Comparison of ENCODE assay signal across 5 fruit fly cellular contexts in genomic region chr3R:9928205-9929008, dm6.
TF ChIP-seq lines count a peak whose summit lies in the region.

No protein-coding gene starts in this region.

TF ChIP-seq in whole organism, adult, 20 proteins besides CTCF, POLR2A, EP300 and RAD21 (continued from another document):
- TF ChIP-seq cic (GFP tag; optimal IDR thresholded peaks at IDR 0.05; lab: Kevin White, UChicago): peak; percentile 90
TF ChIP-seq in whole organism, adult: peak in this region for 11.

TF ChIP-seq in whole organism, embryonic, 481 proteins besides CTCF, POLR2A, EP300 and RAD21 (continued from another document and continues in another):
- TF ChIP-seq lov (optimal IDR thresholded peaks at IDR 0.05; lab: Kevin White, UChicago) (no peak), lov (GFP tag; IDR thresholded peaks at IDR 0.05; lab: Robert Waterston, UW) (no peak), btn (GFP tag; optimal IDR thresholded peaks at IDR 0.05; lab: Kevin White, UChicago) (no peak), her (GFP tag; optimal IDR thresholded peaks at IDR 0.05; lab: Kevin White, UChicago) (no peak), p53 (GFP tag; optimal IDR thresholded peaks at IDR 0.05; lab: Kevin White, UChicago) (no peak), zfh1 (GFP tag; IDR thresholded peaks at IDR 0.05; lab: Robert Waterston, UW) (0 out of 3 replicates have a peak, but pooled peaks have one; percentile 19), Bgb (GFP tag; IDR thresholded peaks at IDR 0.05; lab: Robert Waterston, UW; ENCODE audit: partially characterized antibody) (no peak; the same call in 1 of the 2 replicates), ci (GFP tag; IDR thresholded peaks at IDR 0.05; lab: Robert Waterston, UW) (0 out of 3 replicates have a peak, but pooled peaks have one; percentile 7), CG1832 (GFP tag; optimal IDR thresholded peaks at IDR 0.05; lab: Kevin White, UChicago) (peak; percentile 70), so (GFP tag; IDR thresholded peaks at IDR 0.05; lab: Robert Waterston, UW) (peak; percentile 44; the same call in 1 of the 3 replicates), ranshi (GFP tag; IDR thresholded peaks at IDR 0.05; lab: Robert Waterston, UW) (no peak), CG8924 (tag; optimal IDR thresholded peaks at IDR 0.05; lab: Kevin White, UChicago) (no peak), zfh2 (GFP tag; optimal IDR thresholded peaks at IDR 0.05; lab: Kevin White, UChicago) (no peak), sd (tag; optimal IDR thresholded peaks at IDR 0.05; lab: Kevin White, UChicago) (peak; percentile 74), cad (GFP tag; optimal IDR thresholded peaks at IDR 0.05; lab: Kevin White, UChicago) (no peak), jing (GFP tag; optimal IDR thresholded peaks at IDR 0.05; lab: Kevin White, UChicago) (no peak), CG9876 (GFP tag; optimal IDR thresholded peaks at IDR 0.05; lab: Kevin White, UChicago) (no peak), Antp (GFP tag; optimal IDR thresholded peaks at IDR 0.05; lab: Kevin White, UChicago) (no peak), dan (GFP tag; IDR thresholded peaks at IDR 0.05; lab: Robert Waterston, UW) (no peak), trh (GFP tag; optimal IDR thresholded peaks at IDR 0.05; lab: Kevin White, UChicago) (no peak), repo (GFP tag; optimal IDR thresholded peaks at IDR 0.05; lab: Kevin White, UChicago) (no peak), abd-A (tag; optimal IDR thresholded peaks at IDR 0.05; lab: Kevin White, UChicago) (peak; percentile 79), z (GFP tag; IDR thresholded peaks at IDR 0.05; lab: Robert Waterston, UW) (0 out of 3 replicates have a peak, but pooled peaks have one; percentile 51), maf-S (GFP tag; optimal IDR thresholded peaks at IDR 0.05; lab: Kevin White, UChicago) (no peak), gt (GFP tag; IDR thresholded peaks at IDR 0.05; lab: Robert Waterston, UW) (no peak), aop (GFP tag; IDR thresholded peaks at IDR 0.05; lab: Robert Waterston, UW) (no peak), CG6791 (GFP tag; IDR thresholded peaks at IDR 0.05; lab: Robert Waterston, UW; ENCODE audit: partially characterized antibody) (no peak), CG5953 (GFP tag; IDR thresholded peaks at IDR 0.05; lab: Robert Waterston, UW) (no peak), danr (GFP tag; IDR thresholded peaks at IDR 0.05; lab: Robert Waterston, UW) (no peak), Optix (GFP tag; IDR thresholded peaks at IDR 0.05; lab: Robert Waterston, UW) (no peak), CG2116 (GFP tag; optimal IDR thresholded peaks at IDR 0.05; lab: Kevin White, UChicago) (no peak), CG6813 (GFP tag; optimal IDR thresholded peaks at IDR 0.05; lab: Kevin White, UChicago) (no peak), CG1602 (GFP tag; optimal IDR thresholded peaks at IDR 0.05; lab: Kevin White, UChicago) (no peak)

TF ChIP-seq in whole organism, prepupa, 60 proteins besides CTCF, POLR2A, EP300 and RAD21 (continued from another document and continues in another):
- TF ChIP-seq ss (GFP tag; optimal IDR thresholded peaks at IDR 0.05; lab: Kevin White, UChicago) (peak; percentile 64 to 69), CG32006 (GFP tag; optimal IDR thresholded peaks at IDR 0.05; lab: Kevin White, UChicago) (peak; percentile 21), Met (GFP tag; optimal IDR thresholded peaks at IDR 0.05; lab: Kevin White, UChicago) (peak; percentile 46), fd85E (GFP tag; optimal IDR thresholded peaks at IDR 0.05; lab: Kevin White, UChicago) (no peak), CG16779 (tag; optimal IDR thresholded peaks at IDR 0.05; lab: Kevin White, UChicago) (peak; percentile 44), lz (GFP tag; optimal IDR thresholded peaks at IDR 0.05; lab: Kevin White, UChicago) (no peak), spab (GFP tag; optimal IDR thresholded peaks at IDR 0.05; lab: Kevin White, UChicago) (no peak), Gug (GFP tag; IDR thresholded peaks at IDR 0.05; lab: Robert Waterston, UW) (no peak), fd59A (GFP tag; optimal IDR thresholded peaks at IDR 0.05; lab: Kevin White, UChicago) (no peak), CG6163 (GFP tag; IDR thresholded peaks at IDR 0.05; lab: Robert Waterston, UW) (0 out of 3 replicates have a peak, but pooled peaks have one; percentile 66), Lpt (GFP tag; optimal IDR thresholded peaks at IDR 0.05; lab: Kevin White, UChicago) (peak; percentile 22), CG6792 (GFP tag; optimal IDR thresholded peaks at IDR 0.05; lab: Kevin White, UChicago) (peak; percentile 10), dsx (GFP tag; optimal IDR thresholded peaks at IDR 0.05; lab: Kevin White, UChicago; ENCODE audit: poor library complexity, severe bottlenecking) (peak; percentile 84), CG10631 (GFP tag; optimal IDR thresholded peaks at IDR 0.05; lab: Kevin White, UChicago) (no peak), Eip93F (GFP tag; optimal IDR thresholded peaks at IDR 0.05; lab: Kevin White, UChicago) (peak; percentile 50), vri (GFP tag; optimal IDR thresholded peaks at IDR 0.05; lab: Kevin White, UChicago) (peak; percentile 99), Sox102F (GFP tag; optimal IDR thresholded peaks at IDR 0.05; lab: Kevin White, UChicago) (peak; percentile 25), Hr38 (GFP tag; optimal IDR thresholded peaks at IDR 0.05; lab: Kevin White, UChicago) (no peak), CG6276 (GFP tag; optimal IDR thresholded peaks at IDR 0.05; lab: Kevin White, UChicago) (peak; percentile 40), CG7368 (GFP tag; optimal IDR thresholded peaks at IDR 0.05; lab: Kevin White, UChicago) (peak; percentile 36), CG8119 (GFP tag; IDR thresholded peaks at IDR 0.05; lab: Robert Waterston, UW) (peak; percentile 52; the same call in 2 of the 3 replicates), CG9139 (GFP tag; optimal IDR thresholded peaks at IDR 0.05; lab: Kevin White, UChicago) (peak; percentile 6), OdsH (GFP tag; optimal IDR thresholded peaks at IDR 0.05; lab: Kevin White, UChicago) (no peak), CG15336 (GFP tag; IDR thresholded peaks at IDR 0.05; lab: Robert Waterston, UW) (peak; percentile 60), Hr39 (GFP tag; optimal IDR thresholded peaks at IDR 0.05; lab: Kevin White, UChicago) (no peak), esn (GFP tag; optimal IDR thresholded peaks at IDR 0.05; lab: Kevin White, UChicago) (peak; percentile 48), salr (GFP tag; optimal IDR thresholded peaks at IDR 0.05; lab: Kevin White, UChicago) (no peak), cyc (GFP tag; optimal IDR thresholded peaks at IDR 0.05; lab: Kevin White, UChicago) (no peak), CG11902 (GFP tag; optimal IDR thresholded peaks at IDR 0.05; lab: Kevin White, UChicago) (no peak), CG1621 (tag; optimal IDR thresholded peaks at IDR 0.05; lab: Kevin White, UChicago) (peak; percentile 46), CG10669 (GFP tag; optimal IDR thresholded peaks at IDR 0.05; lab: Kevin White, UChicago) (peak; percentile 68), Hr4 (GFP tag; optimal IDR thresholded peaks at IDR 0.05; lab: Kevin White, UChicago) (no peak), CG31627 (GFP tag; optimal IDR thresholded peaks at IDR 0.05; lab: Kevin White, UChicago) (no peak), pdm3 (GFP tag; optimal IDR thresholded peaks at IDR 0.05; lab: Kevin White, UChicago) (no peak)

TF ChIP-seq in whole organism, pupa, 21 proteins besides CTCF, POLR2A, EP300 and RAD21 (continued from another document):
- TF ChIP-seq CG4496 (GFP tag; IDR thresholded peaks at IDR 0.05; lab: Robert Waterston, UW) (peak; percentile 22; the same call in 1 of the 3 replicates), CG8301 (tag; optimal IDR thresholded peaks at IDR 0.05; lab: Kevin White, UChicago) (peak; percentile 23)
TF ChIP-seq in whole organism, pupa: peak in this region for 12.

TF ChIP-seq in whole organism, wandering third instar larva, 38 proteins besides CTCF, POLR2A, EP300 and RAD21 (continued from another document):
- no peak for TF ChIP-seq pan (optimal IDR thresholded peaks at IDR 0.05; lab: Kevin White, UChicago)
- TF ChIP-seq OdsH (GFP tag; optimal IDR thresholded peaks at IDR 0.05; lab: Kevin White, UChicago): peak; percentile 26
- TF ChIP-seq woc (GFP tag; optimal IDR thresholded peaks at IDR 0.05; lab: Kevin White, UChicago): no peak
- no peak for TF ChIP-seq brk (GFP tag; optimal IDR thresholded peaks at IDR 0.05; lab: Kevin White, UChicago)
- TF ChIP-seq CrebA (GFP tag; optimal IDR thresholded peaks at IDR 0.05; lab: Kevin White, UChicago; ENCODE audit: borderline replicate concordance): peak; percentile 75
- peak; percentile 99 for TF ChIP-seq psq (GFP tag; optimal IDR thresholded peaks at IDR 0.05; lab: Kevin White, UChicago)
- no peak for TF ChIP-seq tai (GFP tag; optimal IDR thresholded peaks at IDR 0.05; lab: Kevin White, UChicago)
- TF ChIP-seq N (GFP tag; optimal IDR thresholded peaks at IDR 0.05; lab: Kevin White, UChicago): no peak
- TF ChIP-seq Dfd (GFP tag; optimal IDR thresholded peaks at IDR 0.05; lab: Kevin White, UChicago): no peak
- no peak for TF ChIP-seq CG32264 (GFP tag; optimal IDR thresholded peaks at IDR 0.05; lab: Kevin White, UChicago)
- TF ChIP-seq Vsx2 (GFP tag; optimal IDR thresholded peaks at IDR 0.05; lab: Kevin White, UChicago; ENCODE audit: partially characterized antibody): no peak
TF ChIP-seq in whole organism, wandering third instar larva: peak in this region for 14.
